Worm (Caenorhabditis elegans) whole organism, L4 larva: ENCODE measurements around the gene snfc-5.
A peak's percentile ranks its signal among the peaks of the same experiment; 100 is the strongest.

Source experiments
- F37D6.2 ChIP-seq: sonication (generic microtip); optimal IDR thresholded peaks from 2 replicates; lab custom pipeline; 2016; ENCODE audit warnings: mild to moderate bottlenecking, missing genetic modification characterization, missing compliant biosample characterization
- F44E2.7 ChIP-seq: fragments of 200-800 bp; sonication (Bioruptor generic); IDR thresholded peaks from 2 replicates; pipeline ENCODE4 v2.1.2; 2022; ENCODE audit warnings: missing genetic modification characterization, missing compliant biosample characterization
- R02D3.7 ChIP-seq: fragments of 150-350 bp; sonication (generic microtip); optimal IDR thresholded peaks from 3 replicates; lab custom pipeline; 2014; ENCODE audit warnings: missing biosample characterization, missing genetic modification characterization
- T20F7.1 ChIP-seq: fragments of 200-800 bp; sonication (Bioruptor generic); optimal IDR thresholded peaks from 2 replicates; lab custom pipeline; 2018; ENCODE audit warnings: mild to moderate bottlenecking, missing genetic modification characterization, missing compliant biosample characterization
- aly-2 ChIP-seq: sonication (generic microtip); optimal IDR thresholded peaks from 2 replicates; lab custom pipeline; 2018; ENCODE audit warnings: missing biosample characterization, missing genetic modification characterization
- ama-1 ChIP-seq: fragments of 150-350 bp; optimal IDR thresholded peaks from 2 replicates; lab custom pipeline; 2014; ENCODE audit warnings: inconsistent platforms, mixed read lengths
- ceh-20 ChIP-seq: fragments of 200-800 bp; sonication (Bioruptor generic); IDR thresholded peaks from 2 replicates; pipeline ENCODE4 v1.3.6; 2022; ENCODE audit warnings: missing genetic modification reagents, missing genetic modification characterization, missing compliant biosample characterization
- ceh-44 ChIP-seq: fragments of 200-800 bp; sonication (Bioruptor generic); IDR thresholded peaks from 2 replicates; pipeline ENCODE4 v1.3.6; 2022; ENCODE audit warnings: missing genetic modification reagents, missing genetic modification characterization, missing compliant biosample characterization
- ceh-82 ChIP-seq: sonication (generic microtip); optimal IDR thresholded peaks from 2 replicates; lab custom pipeline; 2017; ENCODE audit warnings: missing biosample characterization, missing genetic modification characterization
- dpl-1 ChIP-seq: fragments of 150-350 bp; optimal IDR thresholded peaks from 2 replicates; lab custom pipeline; 2014; ENCODE audit warnings: missing biosample characterization, missing genetic modification reagents, missing genetic modification characterization
- duxl-1 ChIP-seq: sonication (generic microtip); optimal IDR thresholded peaks from 2 replicates; lab custom pipeline; 2016; ENCODE audit warnings: mild to moderate bottlenecking, missing genetic modification characterization, moderate library complexity, missing compliant biosample characterization; ENCODE audit not compliant: poor library complexity
- dve-1 ChIP-seq: sonication (generic microtip); optimal IDR thresholded peaks from 2 replicates; lab custom pipeline; 2017; ENCODE audit warnings: antibody characterized with exemption, mild to moderate bottlenecking, missing genetic modification characterization, missing compliant biosample characterization; ENCODE audit not compliant: insufficient read depth
- egl-27 ChIP-seq: sonication (generic microtip); optimal IDR thresholded peaks from 3 replicates; lab custom pipeline; 2017; ENCODE audit warnings: missing biosample characterization, missing genetic modification reagents, missing genetic modification characterization
- fkh-10 ChIP-seq: fragments of 150-350 bp; optimal IDR thresholded peaks from 2 replicates; lab custom pipeline; 2014; ENCODE audit warnings: missing biosample characterization, missing genetic modification reagents, missing genetic modification characterization
- fos-1 ChIP-seq: fragments of 150-350 bp; optimal IDR thresholded peaks from 2 replicates; lab custom pipeline; 2014; ENCODE audit warnings: missing biosample characterization, missing genetic modification characterization
- hlh-30 ChIP-seq: sonication (generic microtip); optimal IDR thresholded peaks from 2 replicates; lab custom pipeline; 2017; ENCODE audit warnings: antibody characterized with exemption, mild to moderate bottlenecking, missing genetic modification characterization, missing compliant biosample characterization; ENCODE audit not compliant: insufficient read depth
- hmg-1.1 ChIP-seq: fragments of 200-800 bp; sonication (Bioruptor generic); IDR thresholded peaks from 2 replicates; pipeline ENCODE4 v1.3.6; 2022; ENCODE audit warnings: missing genetic modification reagents, missing genetic modification characterization, missing compliant biosample characterization
- lin-1 ChIP-seq: fragments of 200-800 bp; sonication (Bioruptor generic); IDR thresholded peaks from 2 replicates; pipeline ENCODE4 v1.3.6; 2022; ENCODE audit warnings: missing genetic modification reagents, missing genetic modification characterization, missing compliant biosample characterization
- lin-38 ChIP-seq: fragments of 200-800 bp; sonication (Bioruptor generic); IDR thresholded peaks from 2 replicates; pipeline ENCODE4 v1.3.6; 2022; ENCODE audit warnings: missing genetic modification reagents, missing genetic modification characterization, missing compliant biosample characterization
- lin-39 ChIP-seq: fragments of 150-350 bp; optimal IDR thresholded peaks from 2 replicates; lab custom pipeline; 2014; ENCODE audit warnings: missing biosample characterization, missing genetic modification reagents, missing genetic modification characterization
- mdl-1 ChIP-seq, 2 experiments: fragments of 150-350 bp in 1 of 2; sonication (generic microtip) in 1 of 2; optimal IDR thresholded peaks; 2 replicates each; lab custom pipeline; 2014 to 2017; ENCODE audit warnings: missing biosample characterization in 2 of 2, missing genetic modification characterization in 2 of 2
- mxl-3 ChIP-seq: fragments of 200-800 bp; sonication (Bioruptor generic); optimal IDR thresholded peaks from 2 replicates; lab custom pipeline; 2018; ENCODE audit warnings: mild to moderate bottlenecking, missing genetic modification characterization, missing compliant biosample characterization
- nhr-10 ChIP-seq: fragments of 150-350 bp; optimal IDR thresholded peaks from 2 replicates; lab custom pipeline; 2014; ENCODE audit warnings: missing biosample characterization, missing genetic modification characterization
- nhr-102 ChIP-seq: sonication (generic microtip); optimal IDR thresholded peaks from 2 replicates; lab custom pipeline; 2016; ENCODE audit warnings: mild to moderate bottlenecking, missing genetic modification characterization, moderate library complexity, missing compliant biosample characterization
- nhr-11 ChIP-seq: fragments of 150-350 bp; optimal IDR thresholded peaks from 2 replicates; lab custom pipeline; 2014; ENCODE audit warnings: missing biosample characterization, missing genetic modification characterization
- nhr-111 ChIP-seq: fragments of 200-800 bp; sonication (Bioruptor generic); optimal IDR thresholded peaks from 2 replicates; lab custom pipeline; 2018; ENCODE audit warnings: mild to moderate bottlenecking, missing genetic modification characterization, missing compliant biosample characterization
- nhr-42 ChIP-seq: fragments of 200-800 bp; sonication (Bioruptor generic); IDR thresholded peaks from 2 replicates; pipeline ENCODE4 v1.3.6; 2022; ENCODE audit warnings: missing genetic modification characterization, missing compliant biosample characterization
- nhr-77 ChIP-seq: fragments of 150-350 bp; optimal IDR thresholded peaks from 2 replicates; lab custom pipeline; 2014; ENCODE audit warnings: missing biosample characterization, missing genetic modification characterization
- php-3 ChIP-seq: fragments of 200-800 bp; sonication (Bioruptor generic); IDR thresholded peaks from 2 replicates; pipeline ENCODE4 v1.3.6; 2022; ENCODE audit warnings: missing genetic modification reagents, missing genetic modification characterization, missing compliant biosample characterization
- pqm-1 ChIP-seq: sonication (generic microtip); optimal IDR thresholded peaks from 2 replicates; lab custom pipeline; 2017; ENCODE audit warnings: missing biosample characterization, missing genetic modification characterization
- saeg-2 ChIP-seq: fragments of 200-800 bp; sonication (Bioruptor generic); IDR thresholded peaks from 2 replicates; pipeline ENCODE4 v1.3.6; 2022; ENCODE audit warnings: missing genetic modification reagents, missing genetic modification characterization, missing compliant biosample characterization
- set-16 ChIP-seq: fragments of 200-800 bp; sonication (Bioruptor generic); IDR thresholded peaks from 2 replicates; pipeline ENCODE4 v1.3.6; 2022; ENCODE audit warnings: missing genetic modification reagents, missing genetic modification characterization, missing compliant biosample characterization
- skn-1 ChIP-seq: fragments of 150-350 bp; optimal IDR thresholded peaks from 2 replicates; lab custom pipeline; 2014; ENCODE audit warnings: missing biosample characterization, missing genetic modification characterization
- snpc-4 ChIP-seq: fragments of 150-350 bp; optimal IDR thresholded peaks from 2 replicates; lab custom pipeline; 2014; ENCODE audit warnings: missing biosample characterization, missing genetic modification characterization
- spr-1 ChIP-seq: sonication (generic microtip); optimal IDR thresholded peaks from 2 replicates; lab custom pipeline; 2016; ENCODE audit warnings: mild to moderate bottlenecking, missing genetic modification characterization, missing compliant biosample characterization
- spr-3 ChIP-seq: fragments of 200-800 bp; sonication (Bioruptor generic); optimal IDR thresholded peaks from 2 replicates; lab custom pipeline; 2018; ENCODE audit warnings: mild to moderate bottlenecking, missing genetic modification characterization, missing compliant biosample characterization
- unc-39 ChIP-seq: sonication (generic microtip); optimal IDR thresholded peaks from 2 replicates; lab custom pipeline; 2017; ENCODE audit warnings: missing biosample characterization, missing genetic modification characterization
- unc-62 ChIP-seq, 3 experiments: fragments of 150-350 bp in 1 of 3; sonication (generic microtip); optimal IDR thresholded peaks in 2 of 3; peaks in 1 of 3; 1 replicate in 1 of 3; 2 replicates in 2 of 3; lab custom pipeline; 2014 to 2017; ENCODE audit warnings: missing biosample characterization in 3 of 3, missing genetic modification characterization in 3 of 3, missing genetic modification reagents in 3 of 3, missing genotype in 1 of 3
- zag-1 ChIP-seq: fragments of 150-350 bp; optimal IDR thresholded peaks from 2 replicates; lab custom pipeline; 2014; ENCODE audit warnings: missing biosample characterization, missing genetic modification characterization
- zfp-3 ChIP-seq: fragments of 200-800 bp; sonication (Bioruptor generic); conservative IDR thresholded peaks from 2 replicates; pipeline ENCODE4 v1.3.6; 2022; ENCODE audit warnings: missing genetic modification reagents, missing genetic modification characterization, missing compliant biosample characterization
- zip-11 ChIP-seq: fragments of 200-800 bp; sonication (Bioruptor generic); IDR thresholded peaks from 2 replicates; pipeline ENCODE4 v1.3.6; 2022; ENCODE audit warnings: missing genetic modification characterization, missing compliant biosample characterization

The snfc-5 gene

ce11 chrIII:4404339-4404836 lies at the start of gene snfc-5, which contains the start of gene R07E5.17:
TSS of gene snfc-5 (plus strand) at chrIII:4404786.
TSS of gene R07E5.17 (minus strand) at chrIII:4404436.
- TF ChIP-seq lin-39 (tag; lab: Kevin White, UChicago): no peak
- peak; percentile 82 for TF ChIP-seq lin-38 (GFP tag; lab: Robert Waterston, UW)
- TF ChIP-seq egl-27: no peak
- no peak for TF ChIP-seq F44E2.7
- no peak for TF ChIP-seq spr-3 (GFP tag; lab: Kevin White, UChicago)
- no peak for TF ChIP-seq F37D6.2 (tag; lab: Kevin White, UChicago)
- TF ChIP-seq nhr-77 (tag; lab: Kevin White, UChicago): peak; percentile 46
- peak; percentile 25 for TF ChIP-seq pqm-1 (tag; lab: Kevin White, UChicago)
- no peak for TF ChIP-seq dve-1 (tag; lab: Kevin White, UChicago)
- peak in 1 of 2 experiments; percentile 21 for TF ChIP-seq mdl-1 (tag; optimal IDR thresholded peaks at IDR 0.05; lab: Kevin White, UChicago)
- TF ChIP-seq nhr-10 (tag; lab: Kevin White, UChicago): no peak
- peak; percentile 47 for TF ChIP-seq dpl-1 (GFP tag; lab: Kevin White, UChicago)
- no peak for TF ChIP-seq aly-2 (tag; lab: Kevin White, UChicago)
- TF ChIP-seq, all 104 proteins: peak for 5

- TF ChIP-seq egl-27 (no peak), set-16 (peak; percentile 65)
Measured at ce11 chrIII:4356384-4356783, 48.2 kb upstream of the snfc-5 start, which contains the start of gene mnp-1. TSS of gene mnp-1 (plus strand) at chrIII:4356594.

ce11 chrIII:4357438-4357837 lies 47.1 kb upstream of the snfc-5 start:
- TF ChIP-seq mxl-3 (GFP tag; lab: Kevin White, UChicago) (peak; percentile 14), saeg-2 (GFP tag; lab: Robert Waterston, UW) (no peak), snpc-4 (tag; lab: Kevin White, UChicago) (no peak), php-3 (no peak), nhr-42 (GFP tag; lab: Robert Waterston, UW) (no peak), skn-1 (no peak), zfp-3 (GFP tag; lab: Robert Waterston, UW) (no peak), ceh-82 (no peak), ceh-44 (no peak), zag-1 (tag; lab: Kevin White, UChicago) (no peak), nhr-77 (tag; lab: Kevin White, UChicago) (no peak), pqm-1 (tag; lab: Kevin White, UChicago) (peak; percentile 72)

ce11 chrIII:4358345-4358744 lies 46.2 kb upstream of the snfc-5 start:
- TF ChIP-seq fkh-10 (no peak), unc-39 (tag; lab: Kevin White, UChicago) (no peak), fos-1 (tag; lab: Kevin White, UChicago) (no peak), ama-1 (lab: Kevin White, UChicago) (no peak), unc-62 (GFP tag; optimal IDR thresholded peaks at IDR 0.05 in 1 of 2; lab: Kevin White, UChicago) (no peak), unc-62 (tag; optimal IDR thresholded peaks at IDR 0.05; lab: Kevin White, UChicago) (no peak), lin-1 (GFP tag; lab: Robert Waterston, UW) (no peak), nhr-111 (GFP tag; lab: Kevin White, UChicago) (no peak), nhr-102 (tag; lab: Kevin White, UChicago) (no peak), nhr-11 (tag; lab: Kevin White, UChicago) (no peak), hmg-1.1 (GFP tag; lab: Robert Waterston, UW) (no peak), R02D3.7 (tag; lab: Kevin White, UChicago) (no peak), zip-11 (GFP tag; lab: Robert Waterston, UW) (no peak), dpl-1 (GFP tag; lab: Kevin White, UChicago) (no peak), spr-1 (no peak), zag-1 (tag; lab: Kevin White, UChicago) (no peak), T20F7.1 (GFP tag; lab: Kevin White, UChicago) (no peak), ceh-20 (GFP tag; lab: Robert Waterston, UW) (no peak), duxl-1 (no peak), lin-38 (GFP tag; lab: Robert Waterston, UW) (no peak), hlh-30 (tag; lab: Kevin White, UChicago) (no peak)
